Worm (Caenorhabditis elegans): Measurements from ENCODE around the gene F49F1.15.

Gene F49F1.15

DNA sequence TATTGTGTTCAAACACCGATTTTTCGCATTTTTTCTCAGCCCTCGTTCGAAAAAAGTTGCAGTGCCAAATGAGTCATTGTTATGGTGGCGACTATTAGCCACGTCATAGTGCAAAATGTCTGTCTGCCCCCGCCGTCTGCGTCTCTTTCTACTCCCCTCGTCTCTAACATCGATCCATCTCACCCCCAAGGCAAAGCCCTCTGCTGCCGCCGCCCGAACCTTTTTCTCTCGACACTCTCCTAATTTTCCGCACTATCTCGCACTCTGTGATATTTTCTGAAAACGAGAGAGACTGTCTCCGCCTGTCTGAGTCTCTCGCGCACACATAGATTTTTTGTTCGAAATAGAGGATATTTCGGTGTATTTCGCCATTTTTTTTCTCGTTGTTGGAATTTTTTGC, 21.3 kb downstream of the F49F1.15 start (continued):
- TF ChIP-seq F13H6.1 (tag; optimal IDR thresholded peaks at IDR 0.05), result peak; percentile 91
- peak; percentile 84 for TF ChIP-seq sma-3 (GFP tag; optimal IDR thresholded peaks at IDR 0.05)

DNA sequence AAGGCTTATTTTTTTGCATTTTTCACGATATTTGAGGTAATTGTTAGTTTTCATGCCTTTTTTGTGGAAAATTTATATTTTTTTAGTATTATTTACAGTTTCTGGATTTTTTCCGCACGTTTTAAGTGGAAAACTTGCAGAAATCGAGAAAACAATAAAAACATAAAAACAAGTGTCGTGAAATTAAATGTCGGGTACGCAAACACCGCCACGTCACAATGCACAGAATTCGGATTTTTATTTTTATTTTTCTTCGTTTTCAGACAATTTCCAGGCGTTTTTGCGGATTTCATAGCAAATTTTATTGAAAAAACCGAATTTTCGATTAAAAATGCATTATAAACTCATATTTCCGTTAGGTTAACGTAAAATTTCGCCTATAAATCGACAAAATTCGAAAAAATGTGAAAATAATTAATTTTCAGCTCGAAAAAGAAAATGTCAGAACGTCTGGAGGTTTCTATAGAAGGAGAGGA, 28.6 kb downstream of the F49F1.15 start, which contains the start of gene C35B1.2:
Gene C35B1.2, plus strand, starts transcription at position 426 of the 476 bp plus-strand sequence.
- peak; percentile 61 for TF ChIP-seq crh-2 (tag; optimal IDR thresholded peaks at IDR 0.05)
- TF ChIP-seq C34F6.9 (tag; optimal IDR thresholded peaks at IDR 0.05), result peak; percentile 20
- no peak for TF ChIP-seq dmd-4 (tag; optimal IDR thresholded peaks at IDR 0.05)
- TF ChIP-seq unc-55 (GFP tag; optimal IDR thresholded peaks at IDR 0.05), result peak; percentile 39
- TF ChIP-seq sma-3 (GFP tag; optimal IDR thresholded peaks at IDR 0.05), result peak; percentile 37
- no peak for TF ChIP-seq nhr-21 (tag; optimal IDR thresholded peaks at IDR 0.05)
- no peak for TF ChIP-seq nhr-129 (tag; optimal IDR thresholded peaks at IDR 0.05)
- TF ChIP-seq ZK546.5 (tag; optimal IDR thresholded peaks at IDR 0.05), result no peak
- peak in 1 of 2 experiments; percentile 57 for TF ChIP-seq lsy-2 (tag; optimal IDR thresholded peaks at IDR 0.05)
- no peak for TF ChIP-seq alr-1 (tag; optimal IDR thresholded peaks at IDR 0.05)

DNA sequence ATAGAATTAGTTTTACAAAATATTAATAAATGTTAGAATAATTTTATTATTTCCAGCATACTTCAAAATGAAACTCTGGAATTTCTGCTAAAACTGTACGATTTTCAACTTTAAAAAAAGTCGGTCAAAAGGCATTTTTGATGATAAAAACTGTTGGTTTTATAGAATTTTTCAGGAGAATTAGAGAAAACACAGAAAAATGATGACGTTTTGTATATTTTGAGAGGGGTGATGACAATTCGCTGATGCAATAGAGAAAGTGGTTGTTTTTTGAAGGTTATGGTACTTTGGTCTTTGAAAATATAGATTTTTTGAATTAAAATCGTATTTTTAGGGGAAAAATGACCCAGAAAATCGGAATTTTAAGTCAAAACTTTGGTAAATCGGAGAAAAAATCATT, 29.4 kb downstream of the F49F1.15 start:
- TF ChIP-seq sem-4 (tag; optimal IDR thresholded peaks at IDR 0.05) (no peak), ztf-11 (tag; optimal IDR thresholded peaks at IDR 0.05) (no peak), C34F6.9 (tag; optimal IDR thresholded peaks at IDR 0.05) (no peak), unc-39 (tag; optimal IDR thresholded peaks at IDR 0.05) (no peak), skn-1 (tag; optimal IDR thresholded peaks at IDR 0.05) (peak; percentile 96), dmd-4 (tag; optimal IDR thresholded peaks at IDR 0.05) (no peak), nhr-237 (tag; optimal IDR thresholded peaks at IDR 0.05) (no peak), aly-2 (tag; optimal IDR thresholded peaks at IDR 0.05) (no peak), sma-3 (GFP tag; optimal IDR thresholded peaks at IDR 0.05) (peak; percentile 45), blmp-1 (tag; optimal IDR thresholded peaks at IDR 0.05; ENCODE audit: insufficient read depth) (peak; percentile 26), alr-1 (tag; optimal IDR thresholded peaks at IDR 0.05) (no peak), lin-39 (tag; optimal IDR thresholded peaks at IDR 0.05) (no peak), nhr-6 (tag; optimal IDR thresholded peaks at IDR 0.05) (no peak), R02D3.7 (tag; optimal IDR thresholded peaks at IDR 0.05) (no peak), mdl-1 (tag; optimal IDR thresholded peaks at IDR 0.05) (no peak), Y55F3AM.14 (GFP tag; optimal IDR thresholded peaks at IDR 0.05) (no peak), elt-1 (tag; optimal IDR thresholded peaks at IDR 0.05) (no peak), peb-1 (tag; optimal IDR thresholded peaks at IDR 0.05) (no peak), ceh-82 (tag; optimal IDR thresholded peaks at IDR 0.05) (no peak), ztf-4 (tag; optimal IDR thresholded peaks at IDR 0.05) (no peak), nhr-10 (tag; optimal IDR thresholded peaks at IDR 0.05) (no peak), elt-3 (tag; optimal IDR thresholded peaks at IDR 0.05) (no peak), lsy-2 (tag; optimal IDR thresholded peaks at IDR 0.05) (peak in 1 of 2 experiments; percentile 5), crh-2 (tag; optimal IDR thresholded peaks at IDR 0.05) (peak; percentile 64), snpc-4 (tag; optimal IDR thresholded peaks at IDR 0.05) (no peak), fos-1 (tag; optimal IDR thresholded peaks at IDR 0.05) (peak; percentile 72), nhr-12 (tag; optimal IDR thresholded peaks at IDR 0.05) (no peak), nhr-21 (tag; optimal IDR thresholded peaks at IDR 0.05) (no peak), ceh-16 (tag; optimal IDR thresholded peaks at IDR 0.05) (no peak), sma-9 (GFP tag; optimal IDR thresholded peaks at IDR 0.05) (peak; percentile 11), sma-9 (tag; optimal IDR thresholded peaks at IDR 0.05) (no peak), nhr-23 (tag; optimal IDR thresholded peaks at IDR 0.05) (no peak), zag-1 (tag; optimal IDR thresholded peaks at IDR 0.05) (no peak), lin-11 (tag; optimal IDR thresholded peaks at IDR 0.05) (no peak), F13H6.1 (tag; optimal IDR thresholded peaks at IDR 0.05) (no peak), egl-27 (tag; optimal IDR thresholded peaks at IDR 0.05) (no peak), ama-1 (optimal IDR thresholded peaks at IDR 0.05) (no peak), mab-5 (tag; optimal IDR thresholded peaks at IDR 0.05) (no peak), unc-62 (GFP tag; optimal IDR thresholded peaks at IDR 0.05) (no peak), unc-55 (GFP tag; optimal IDR thresholded peaks at IDR 0.05) (no peak), nhr-11 (tag; optimal IDR thresholded peaks at IDR 0.05) (no peak), gmeb-1 (tag; optimal IDR thresholded peaks at IDR 0.05) (peak; percentile 2), mbf-1 (tag; optimal IDR thresholded peaks at IDR 0.05) (no peak), nhr-77 (tag; optimal IDR thresholded peaks at IDR 0.05) (no peak), ZK546.5 (tag; optimal IDR thresholded peaks at IDR 0.05) (no peak), lin-13 (GFP tag; optimal IDR thresholded peaks at IDR 0.05) (no peak), nhr-129 (tag; optimal IDR thresholded peaks at IDR 0.05) (peak; percentile 68), nhr-25 (tag; optimal IDR thresholded peaks at IDR 0.05) (peak; percentile 14)

All from whole organism, L2 larva.